Fruit fly (Drosophila melanogaster): Measurements from ENCODE around the gene CG18545.

dm6 chr3R:10388128-10389026 lies 47.6 kb downstream of the CG18545 start, which contains the start of gene cwo:
- TF ChIP-seq CG6808 (GFP tag; optimal IDR thresholded peaks at IDR 0.05), result no peak
- TF ChIP-seq Eip78C (GFP tag), result peak; percentile 76
- TF ChIP-seq OdsH (GFP tag; optimal IDR thresholded peaks at IDR 0.05), result no peak
- no peak for TF ChIP-seq CG10669 (GFP tag; optimal IDR thresholded peaks at IDR 0.05)
- TF ChIP-seq CG8119 (GFP tag; IDR thresholded peaks at IDR 0.05), result no peak
- TF ChIP-seq lz (GFP tag; optimal IDR thresholded peaks at IDR 0.05), result no peak
- no peak for TF ChIP-seq CG15336 (GFP tag; IDR thresholded peaks at IDR 0.05)
- TF ChIP-seq CG6792 (GFP tag; optimal IDR thresholded peaks at IDR 0.05), result no peak
- TF ChIP-seq CG9139 (GFP tag; optimal IDR thresholded peaks at IDR 0.05), result no peak
- TF ChIP-seq Sox102F (GFP tag; optimal IDR thresholded peaks at IDR 0.05), result no peak

All from whole organism, prepupa.